Fruit fly (Drosophila melanogaster) whole organism, embryonic: ENCODE data around the gene natalisin.

Source experiments
- Atf6 ChIP-seq: fragments of 200-800 bp; sonication (Bioruptor generic); IDR thresholded peaks from 2 replicates; pipeline ENCODE4 v1.3.6; 2022; ENCODE audit warnings: missing biosample characterization, missing genetic modification characterization
- BEAF-32 ChIP-seq: fragments of 200-800 bp; sonication (Bioruptor generic); optimal IDR thresholded peaks from 3 replicates; lab custom pipeline; 2017; ENCODE audit warnings: missing biosample characterization, missing genetic modification characterization, mild to moderate bottlenecking, moderate library complexity, missing genetic modification reagents
- BtbVII ChIP-seq: fragments of 200-800 bp; sonication (Bioruptor generic); optimal IDR thresholded peaks from 3 replicates; lab custom pipeline; 2017; ENCODE audit warnings: missing biosample characterization, mild to moderate bottlenecking, missing genetic modification characterization
- CG11398 ChIP-seq: fragments of 200-800 bp; sonication (Bioruptor generic); optimal IDR thresholded peaks from 2 replicates; lab custom pipeline; 2016; ENCODE audit warnings: missing biosample characterization, missing genetic modification characterization
- CG11456 ChIP-seq: fragments of 200-800 bp; sonication (Bioruptor generic); IDR thresholded peaks from 3 replicates; pipeline ENCODE4 v1.3.6; 2022; ENCODE audit warnings: missing biosample characterization, missing genetic modification characterization
- CG11560 ChIP-seq: fragments of 200-800 bp; sonication (Bioruptor generic); IDR thresholded peaks from 3 replicates; pipeline ENCODE4 v1.3.6; 2022; ENCODE audit warnings: missing biosample characterization, missing genetic modification characterization
- CG13624 ChIP-seq: fragments of 200-800 bp; sonication (Bioruptor generic); optimal IDR thresholded peaks from 2 replicates; lab custom pipeline; 2016; ENCODE audit warnings: missing biosample characterization, missing genetic modification characterization
- CG14441 ChIP-seq: fragments of 200-800 bp; sonication (Bioruptor generic); IDR thresholded peaks from 2 replicates; pipeline ENCODE4 v1.3.6; 2022; ENCODE audit warnings: missing biosample characterization, missing genetic modification characterization
- CG15011 ChIP-seq: fragments of 200-800 bp; sonication (Bioruptor generic); optimal IDR thresholded peaks from 3 replicates; lab custom pipeline; 2018; ENCODE audit warnings: missing biosample characterization, mild to moderate bottlenecking, missing genetic modification characterization
- CG1529 ChIP-seq: fragments of 200-800 bp; sonication (Bioruptor generic); optimal IDR thresholded peaks from 3 replicates; lab custom pipeline; 2018; ENCODE audit warnings: missing biosample characterization, missing genetic modification characterization
- CG15601 ChIP-seq: fragments of 200-800 bp; sonication (Bioruptor generic); optimal IDR thresholded peaks from 3 replicates; lab custom pipeline; 2019; ENCODE audit warnings: missing biosample characterization, mild to moderate bottlenecking, missing genetic modification characterization, moderate library complexity
- CG1603 ChIP-seq: fragments of 200-800 bp; sonication (Bioruptor generic); optimal IDR thresholded peaks from 2 replicates; lab custom pipeline; 2019; ENCODE audit warnings: missing biosample characterization, mild to moderate bottlenecking, missing genetic modification characterization, moderate library complexity
- CG2116 ChIP-seq: fragments of 200-800 bp; sonication (Bioruptor generic); optimal IDR thresholded peaks from 3 replicates; lab custom pipeline; 2018; ENCODE audit warnings: missing biosample characterization, mild to moderate bottlenecking, missing genetic modification characterization
- CG3407 ChIP-seq: fragments of 200-800 bp; sonication (Bioruptor generic); optimal IDR thresholded peaks from 2 replicates; lab custom pipeline; 2018; ENCODE audit warnings: missing biosample characterization, mild to moderate bottlenecking, missing genetic modification characterization
- CG34422 ChIP-seq: fragments of 200-800 bp; sonication (Bioruptor generic); IDR thresholded peaks from 3 replicates; pipeline ENCODE4 v1.3.6; 2022; ENCODE audit warnings: missing biosample characterization, missing genetic modification characterization
- CG3847 ChIP-seq: fragments of 200-800 bp; sonication (Bioruptor generic); IDR thresholded peaks from 2 replicates; pipeline ENCODE4 v1.3.6; 2022; ENCODE audit warnings: missing biosample characterization, missing genetic modification characterization
- CG43689 ChIP-seq: fragments of 200-800 bp; sonication (Bioruptor generic); IDR thresholded peaks from 2 replicates; pipeline ENCODE4 v1.3.6; 2022; ENCODE audit warnings: missing biosample characterization, missing genetic modification characterization
- CG4404 ChIP-seq: fragments of 200-800 bp; sonication (Bioruptor generic); IDR thresholded peaks from 2 replicates; pipeline ENCODE4 v1.3.6; 2022; ENCODE audit warnings: missing biosample characterization, missing genetic modification characterization
- CG4730 ChIP-seq: fragments of 200-800 bp; sonication (Bioruptor generic); IDR thresholded peaks from 2 replicates; pipeline ENCODE4 v1.3.6; 2022; ENCODE audit warnings: missing biosample characterization, missing genetic modification characterization
- CG7372 ChIP-seq: fragments of 200-800 bp; sonication (Bioruptor generic); IDR thresholded peaks from 2 replicates; pipeline ENCODE4 v1.3.6; 2022; ENCODE audit warnings: missing biosample characterization, missing genetic modification characterization
- Ets65A ChIP-seq: fragments of 200-800 bp; sonication (Bioruptor generic); peaks from one replicate; lab custom pipeline; 2016; ENCODE audit warnings: missing biosample characterization, missing genetic modification characterization
- HHEX ChIP-seq: fragments of 200-800 bp; sonication (Bioruptor generic); optimal IDR thresholded peaks from 3 replicates; lab custom pipeline; 2017; ENCODE audit warnings: missing biosample characterization, mild to moderate bottlenecking, missing genetic modification characterization, missing genetic modification reagents
- HmgD ChIP-seq: fragments of 200-800 bp; sonication (Bioruptor generic); optimal IDR thresholded peaks from 3 replicates; lab custom pipeline; 2016; ENCODE audit warnings: missing biosample characterization, missing genetic modification characterization
- Hr51 ChIP-seq, 2 experiments: fragments of 200-800 bp; sonication (Bioruptor generic); optimal IDR thresholded peaks; 2 replicates in 1 of 2; 3 replicates in 1 of 2; lab custom pipeline; 2016 to 2018; ENCODE audit warnings: missing biosample characterization in 2 of 2, missing genetic modification characterization in 2 of 2, mild to moderate bottlenecking in 1 of 2, moderate library complexity in 1 of 2
- Jarid2 ChIP-seq: fragments of 200-800 bp; sonication (Bioruptor generic); optimal IDR thresholded peaks from 3 replicates; lab custom pipeline; 2017; ENCODE audit warnings: mild to moderate bottlenecking, missing biosample characterization, missing genetic modification reagents, missing genetic modification characterization
- Max ChIP-seq: fragments of 200-800 bp; sonication (Bioruptor generic); optimal IDR thresholded peaks from 2 replicates; lab custom pipeline; 2016; ENCODE audit warnings: missing biosample characterization, mild to moderate bottlenecking, missing genetic modification characterization
- Med ChIP-seq: fragments of 200-800 bp; sonication (Bioruptor generic); peaks from one replicate; lab custom pipeline; 2016; ENCODE audit warnings: missing biosample characterization, missing genetic modification characterization, mild to moderate bottlenecking, inconsistent platforms, moderate library complexity
- PHDP ChIP-seq: fragments of 200-800 bp; sonication (Bioruptor generic); optimal IDR thresholded peaks from 3 replicates; lab custom pipeline; 2018; ENCODE audit warnings: missing biosample characterization, mild to moderate bottlenecking, missing genetic modification characterization, moderate library complexity
- Sox102F ChIP-seq: fragments of 200-800 bp; sonication (Bioruptor generic); optimal IDR thresholded peaks from 2 replicates; lab custom pipeline; 2018; ENCODE audit warnings: missing biosample characterization, mild to moderate bottlenecking, missing genetic modification characterization, moderate library complexity
- Xbp1 ChIP-seq: fragments of 200-800 bp; sonication (Bioruptor generic); optimal IDR thresholded peaks from 3 replicates; lab custom pipeline; 2016; ENCODE audit warnings: missing biosample characterization, mild to moderate bottlenecking, missing genetic modification characterization
- YL-1 ChIP-seq: fragments of 200-800 bp; sonication (Bioruptor generic); optimal IDR thresholded peaks from 3 replicates; lab custom pipeline; 2017; ENCODE audit warnings: missing biosample characterization, mild to moderate bottlenecking, missing genetic modification characterization
- ase ChIP-seq: fragments of 200-800 bp; sonication (Bioruptor generic); IDR thresholded peaks from 3 replicates; pipeline ENCODE4 v1.3.6; 2022; ENCODE audit warnings: missing biosample characterization, missing genetic modification characterization
- bigmax ChIP-seq: fragments of 200-800 bp; sonication (Bioruptor generic); optimal IDR thresholded peaks from 2 replicates; lab custom pipeline; 2018; ENCODE audit warnings: missing biosample characterization, mild to moderate bottlenecking, missing genetic modification characterization
- dimm ChIP-seq: fragments of 200-800 bp; sonication (Bioruptor generic); IDR thresholded peaks from 2 replicates; pipeline ENCODE4 v1.3.6; 2022; ENCODE audit warnings: missing biosample characterization, missing genetic modification characterization
- ewg ChIP-seq: fragments of 200-800 bp; sonication (Bioruptor generic); optimal IDR thresholded peaks from 3 replicates; lab custom pipeline; 2017; ENCODE audit warnings: mild to moderate bottlenecking, missing biosample characterization, missing genetic modification reagents, missing genetic modification characterization
- gem ChIP-seq: fragments of 200-800 bp; sonication (Bioruptor generic); optimal IDR thresholded peaks from 2 replicates; lab custom pipeline; 2019; ENCODE audit warnings: missing biosample characterization, mild to moderate bottlenecking, missing genetic modification characterization, moderate library complexity
- pum ChIP-seq: fragments of 200-800 bp; sonication (Bioruptor generic); optimal IDR thresholded peaks from 2 replicates; lab custom pipeline; 2016; ENCODE audit warnings: missing biosample characterization, missing genetic modification characterization
- rib ChIP-seq: fragments of 200-800 bp; sonication (Bioruptor generic); IDR thresholded peaks from 2 replicates; pipeline ENCODE4 v1.3.6; 2022; ENCODE audit warnings: missing biosample characterization, missing genetic modification characterization
- sens ChIP-seq: fragments of 200-800 bp; sonication (Bioruptor generic); peaks from one replicate; lab custom pipeline; 2016; ENCODE audit warnings: missing biosample characterization, missing genetic modification characterization
- sim ChIP-seq: fragments of 200-800 bp; sonication (Bioruptor generic); IDR thresholded peaks from 2 replicates; pipeline ENCODE4 v1.3.6; 2022; ENCODE audit warnings: missing biosample characterization, missing genetic modification characterization
- sima ChIP-seq: fragments of 200-800 bp; sonication (Bioruptor generic); optimal IDR thresholded peaks from 2 replicates; lab custom pipeline; 2016; ENCODE audit warnings: missing biosample characterization, missing genetic modification characterization
- slou ChIP-seq: fragments of 200-800 bp; sonication (Bioruptor generic); optimal IDR thresholded peaks from 3 replicates; lab custom pipeline; 2016; ENCODE audit warnings: missing biosample characterization, missing genetic modification characterization
- vnd ChIP-seq: fragments of 200-800 bp; sonication (Bioruptor generic); IDR thresholded peaks from 3 replicates; pipeline ENCODE4 v1.3.6; 2022; ENCODE audit warnings: missing biosample characterization, missing genetic modification characterization; ENCODE audit not compliant: partially characterized antibody

Gene natalisin

dm6 chr3R:14370199-14370933 lies 48.0 kb upstream of the natalisin start (continued):
- TF ChIP-seq BEAF-32 (GFP tag; lab: Kevin White, UChicago): no peak
- peak; percentile 52 for TF ChIP-seq CG1529 (GFP tag; lab: Kevin White, UChicago)
- peak; percentile 70 for TF ChIP-seq pum (GFP tag; lab: Kevin White, UChicago)
- TF ChIP-seq CG15601 (tag; lab: Kevin White, UChicago): peak; percentile 26
- peak; percentile 25 for TF ChIP-seq Max
- TF ChIP-seq CG43689 (GFP tag; lab: Robert Waterston, UW): peak; percentile 69
- peak; percentile 61 for TF ChIP-seq dimm (GFP tag; lab: Robert Waterston, UW)
- peak; percentile 73 for TF ChIP-seq CG7372 (GFP tag; lab: Robert Waterston, UW)
- no peak for TF ChIP-seq YL-1 (GFP tag; lab: Kevin White, UChicago)
- peak; percentile 14 for TF ChIP-seq CG15011 (GFP tag; lab: Kevin White, UChicago)
- peak; percentile 27 for TF ChIP-seq BtbVII
- no peak for TF ChIP-seq rib (GFP tag; lab: Robert Waterston, UW)
- TF ChIP-seq slou (GFP tag; lab: Kevin White, UChicago): peak; percentile 27
- TF ChIP-seq Hr51 (GFP tag; optimal IDR thresholded peaks at IDR 0.05; lab: Kevin White, UChicago): peak; percentile 46 to 89
- TF ChIP-seq Med (GFP tag; lab: Kevin White, UChicago): peak; percentile 94
- no peak for TF ChIP-seq vnd
- peak; percentile 48 for TF ChIP-seq HHEX
- TF ChIP-seq Ets65A: peak; percentile 94
- peak; percentile 87 for TF ChIP-seq gem (tag; lab: Kevin White, UChicago)
- peak; percentile 88 for TF ChIP-seq CG34422 (GFP tag; lab: Robert Waterston, UW)
- peak; percentile 18 for TF ChIP-seq CG2116
- peak; percentile 98 for TF ChIP-seq sens (GFP tag; lab: Kevin White, UChicago)
- TF ChIP-seq CG14441 (GFP tag; lab: Robert Waterston, UW): peak; percentile 86
- TF ChIP-seq PHDP (tag; lab: Kevin White, UChicago): peak; percentile 82
- peak; percentile 27 for TF ChIP-seq sima (GFP tag; lab: Kevin White, UChicago)
- TF ChIP-seq HmgD (GFP tag; lab: Kevin White, UChicago): no peak
- no peak for TF ChIP-seq bigmax (GFP tag; lab: Kevin White, UChicago)
- TF ChIP-seq CG1603 (tag; lab: Kevin White, UChicago): peak; percentile 70
- peak; percentile 68 for TF ChIP-seq CG3407
- peak; percentile 79 for TF ChIP-seq CG11456 (GFP tag; lab: Robert Waterston, UW)
- peak; percentile 52 for TF ChIP-seq CG11398 (GFP tag; lab: Kevin White, UChicago)
- TF ChIP-seq CG11560 (tag; lab: Robert Waterston, UW): peak; percentile 43; the same call in 1 of the 3 replicates
- TF ChIP-seq ewg: peak; percentile 69
- 0 out of 2 replicates have a peak, but pooled peaks have one; percentile 25 for TF ChIP-seq CG4404
- TF ChIP-seq CG3847: peak; percentile 77
- TF ChIP-seq CG13624 (GFP tag; lab: Kevin White, UChicago): peak; percentile 60
- peak; percentile 68 for TF ChIP-seq CG4730 (GFP tag; lab: Robert Waterston, UW)
- no peak for TF ChIP-seq Jarid2 (GFP tag; lab: Kevin White, UChicago)
- peak; percentile 92 for TF ChIP-seq Sox102F (GFP tag; lab: Kevin White, UChicago)
- TF ChIP-seq ase (GFP tag; lab: Robert Waterston, UW): peak; percentile 84
- TF ChIP-seq Xbp1 (GFP tag; lab: Kevin White, UChicago): peak; percentile 84
- peak; percentile 61; the same call in 1 of the 2 replicates for TF ChIP-seq sim (GFP tag; lab: Robert Waterston, UW)
- TF ChIP-seq Atf6 (GFP tag; lab: Robert Waterston, UW): peak; percentile 92
